Fruit fly (Drosophila melanogaster): ENCODE data around the gene CG43736.

The CG43736 gene

DNA sequence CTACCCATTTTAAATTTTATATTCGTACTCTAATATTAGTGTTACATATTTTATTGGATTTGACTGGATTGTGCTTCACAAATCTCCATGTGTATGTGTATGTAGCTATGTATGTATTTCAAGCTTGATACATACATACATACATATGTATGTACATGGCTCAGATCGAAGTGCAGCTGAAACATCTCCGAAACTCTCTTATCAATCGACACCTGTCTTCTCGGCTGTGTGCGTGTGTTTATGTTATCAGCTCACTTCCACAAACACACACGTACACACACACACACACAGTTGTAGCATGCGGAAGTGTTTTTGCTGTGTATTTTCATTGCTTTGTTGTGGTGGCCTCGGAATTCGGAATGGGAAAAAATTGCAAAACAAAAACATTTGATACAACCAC is 4.4 kb upstream of the CG43736 start:
- no peak for TF ChIP-seq Hr78 (GFP tag; optimal IDR thresholded peaks at IDR 0.05)
- TF ChIP-seq h (GFP tag; optimal IDR thresholded peaks at IDR 0.05) = no peak
- TF ChIP-seq Rel (GFP tag; optimal IDR thresholded peaks at IDR 0.05) = no peak
- TF ChIP-seq Rel (tag; optimal IDR thresholded peaks at IDR 0.05) = no peak
- no peak for TF ChIP-seq sv (GFP tag; optimal IDR thresholded peaks at IDR 0.05)
- TF ChIP-seq dsf (GFP tag; optimal IDR thresholded peaks at IDR 0.05; ENCODE audit: borderline replicate concordance) = no peak

DNA sequence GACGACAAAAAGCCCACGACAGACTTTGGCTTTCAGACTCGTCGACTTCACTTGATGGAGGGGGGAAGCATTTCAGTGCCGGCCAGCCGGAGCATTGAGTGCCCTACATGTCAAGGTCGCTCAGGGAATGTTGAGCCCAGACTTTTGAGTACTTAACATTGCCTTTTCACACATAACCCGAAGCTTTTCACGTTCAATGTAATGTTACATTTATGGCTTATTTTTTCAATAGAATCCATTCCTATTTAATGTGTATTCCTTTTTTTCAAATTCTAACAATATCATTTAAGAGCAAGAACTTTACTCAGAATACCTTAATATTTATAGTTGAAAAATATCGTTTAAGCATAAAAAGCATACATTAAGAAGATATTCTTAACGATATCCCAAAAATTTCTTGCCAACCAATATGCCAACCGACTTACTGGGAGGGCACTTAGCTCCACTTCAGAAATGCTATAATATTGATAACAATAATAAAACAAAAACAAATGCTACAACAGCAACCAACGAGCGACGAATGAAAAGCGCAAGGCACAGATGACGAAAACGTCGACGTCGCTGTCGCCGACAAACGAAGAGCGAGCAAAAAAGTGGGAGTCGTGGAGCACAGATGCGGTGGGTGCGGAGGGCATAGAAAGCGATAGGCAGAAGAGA is 3.8 kb upstream of the CG43736 start:
- peak; percentile 55 for TF ChIP-seq Myc (optimal IDR thresholded peaks at IDR 0.05)
- peak in 1 of 2 experiments; percentile 89 for TF ChIP-seq foxo (GFP tag; optimal IDR thresholded peaks at IDR 0.05)
- TF ChIP-seq CrebA (GFP tag; optimal IDR thresholded peaks at IDR 0.05; ENCODE audit: borderline replicate concordance) = no peak
- peak; percentile 68 for TF ChIP-seq CG9705 (GFP tag; optimal IDR thresholded peaks at IDR 0.05)
- no peak for TF ChIP-seq Dfd (GFP tag; optimal IDR thresholded peaks at IDR 0.05)
- TF ChIP-seq sage (GFP tag; optimal IDR thresholded peaks at IDR 0.05) = no peak
- no peak for TF ChIP-seq pan (optimal IDR thresholded peaks at IDR 0.05)
- peak; percentile 82 for TF ChIP-seq h (GFP tag; optimal IDR thresholded peaks at IDR 0.05)
- TF ChIP-seq Rel (GFP tag; optimal IDR thresholded peaks at IDR 0.05) = no peak
- TF ChIP-seq Rel (tag; optimal IDR thresholded peaks at IDR 0.05) = peak; percentile 62
- no peak for TF ChIP-seq Abd-B (GFP tag; optimal IDR thresholded peaks at IDR 0.05)
- TF ChIP-seq dmrt93B (GFP tag; optimal IDR thresholded peaks at IDR 0.05) = peak; percentile 87
- TF ChIP-seq OdsH (GFP tag; optimal IDR thresholded peaks at IDR 0.05) = no peak
- peak; percentile 96 for TF ChIP-seq psq (GFP tag; optimal IDR thresholded peaks at IDR 0.05)
- TF ChIP-seq br (GFP tag; optimal IDR thresholded peaks at IDR 0.05) = peak; percentile 6
- peak; percentile 64 for TF ChIP-seq sv (GFP tag; optimal IDR thresholded peaks at IDR 0.05)
- TF ChIP-seq Hnf4 (GFP tag; optimal IDR thresholded peaks at IDR 0.05) = no peak
- peak; percentile 23 for TF ChIP-seq rgr (GFP tag; optimal IDR thresholded peaks at IDR 0.05)
- peak; percentile 88 for TF ChIP-seq fru (GFP tag; optimal IDR thresholded peaks at IDR 0.05)
- TF ChIP-seq dsf (GFP tag; optimal IDR thresholded peaks at IDR 0.05; ENCODE audit: borderline replicate concordance) = no peak
- TF ChIP-seq Mio (GFP tag; optimal IDR thresholded peaks at IDR 0.05) = no peak
- peak in 1 of 2 experiments; percentile 41 for TF ChIP-seq dl (GFP tag; optimal IDR thresholded peaks at IDR 0.05; ENCODE audit: insufficient read depth in 1 of 2, partially characterized antibody in 2 of 2)
- TF ChIP-seq lola (GFP tag; optimal IDR thresholded peaks at IDR 0.05) = no peak
- TF ChIP-seq Vsx2 (GFP tag; optimal IDR thresholded peaks at IDR 0.05; ENCODE audit: partially characterized antibody) = no peak
- TF ChIP-seq jim (GFP tag; optimal IDR thresholded peaks at IDR 0.05) = no peak
- peak; percentile 85 for TF ChIP-seq HLH106 (tag; optimal IDR thresholded peaks at IDR 0.05)
- peak; percentile 47 for TF ChIP-seq Sp1 (GFP tag; optimal IDR thresholded peaks at IDR 0.05)
- TF ChIP-seq Jra (GFP tag; optimal IDR thresholded peaks at IDR 0.05) = no peak
- TF ChIP-seq ey (GFP tag; optimal IDR thresholded peaks at IDR 0.05) = peak; percentile 86

DNA sequence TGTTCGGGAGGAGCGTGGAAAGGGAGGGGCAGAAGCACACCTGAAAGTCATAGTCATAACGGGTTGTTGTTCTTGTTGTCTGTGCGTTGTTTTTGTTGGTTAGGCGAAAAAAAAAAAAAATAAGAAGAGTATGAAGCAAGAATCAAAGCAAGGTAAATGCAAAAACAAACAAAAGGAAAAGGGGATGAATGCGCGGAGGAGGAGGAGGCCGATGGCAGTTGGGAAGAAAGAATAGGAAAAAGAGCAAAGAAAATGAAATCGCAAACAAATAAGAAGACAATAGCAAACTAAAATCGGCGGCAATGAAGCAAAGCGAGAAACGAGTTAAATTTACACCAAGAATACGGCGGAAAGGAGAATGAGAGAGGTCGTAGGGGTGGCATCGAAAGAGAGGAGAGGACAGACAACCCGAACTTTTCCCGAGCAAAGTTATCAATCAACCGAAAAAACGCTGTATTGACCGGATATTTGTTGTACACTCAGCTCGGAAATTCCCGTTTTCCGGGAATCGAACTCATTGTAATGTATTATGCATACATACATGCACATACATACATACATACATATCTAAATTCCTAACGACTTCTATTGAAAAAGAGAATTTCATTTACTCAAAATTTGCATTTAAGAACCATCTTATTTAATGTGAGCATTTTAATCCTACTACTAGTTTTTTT is 3.1 kb upstream of the CG43736 start:
- TF ChIP-seq dsf (GFP tag; optimal IDR thresholded peaks at IDR 0.05; ENCODE audit: borderline replicate concordance) = no peak
- TF ChIP-seq Dif (GFP tag; optimal IDR thresholded peaks at IDR 0.05; ENCODE audit: partially characterized antibody) = peak; percentile 38
- no peak for TF ChIP-seq Mio (GFP tag; optimal IDR thresholded peaks at IDR 0.05)
- no peak for TF ChIP-seq Vsx2 (GFP tag; optimal IDR thresholded peaks at IDR 0.05; ENCODE audit: partially characterized antibody)
- TF ChIP-seq Rel (GFP tag; optimal IDR thresholded peaks at IDR 0.05) = no peak
- peak; percentile 78 for TF ChIP-seq Rel (tag; optimal IDR thresholded peaks at IDR 0.05)
- TF ChIP-seq psq (GFP tag; optimal IDR thresholded peaks at IDR 0.05) = peak; percentile 88
- TF ChIP-seq HLH106 (tag; optimal IDR thresholded peaks at IDR 0.05) = no peak

DNA sequence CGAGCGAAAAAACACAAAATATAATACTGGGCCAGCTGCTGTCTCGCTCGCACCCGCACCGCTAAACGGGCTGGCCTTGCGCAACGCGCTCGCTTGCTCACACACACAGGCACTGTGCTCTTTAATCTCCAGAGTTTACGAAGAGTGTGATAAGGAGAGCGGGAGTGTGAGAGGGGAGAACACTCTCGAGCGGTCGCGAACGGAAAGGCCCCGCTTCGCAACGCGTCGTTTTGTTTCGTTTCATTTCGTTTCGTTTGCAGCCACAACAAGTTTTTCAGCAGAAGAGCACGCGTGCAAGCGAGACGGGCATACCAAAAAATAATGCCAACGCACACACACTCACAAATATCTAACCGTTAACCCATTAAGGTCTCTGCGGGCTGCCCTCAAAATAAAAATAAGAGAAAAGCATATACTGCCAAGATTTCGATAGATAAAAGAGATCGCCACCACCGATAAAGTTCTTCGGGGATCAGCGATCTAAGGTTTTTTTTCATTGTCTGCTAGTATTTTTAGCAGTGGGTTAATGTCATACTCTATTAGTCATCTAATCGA is 2.1 kb upstream of the CG43736 start:
- TF ChIP-seq Rel (GFP tag; optimal IDR thresholded peaks at IDR 0.05) (no peak), Rel (tag; optimal IDR thresholded peaks at IDR 0.05) (peak; percentile 93), h (GFP tag; optimal IDR thresholded peaks at IDR 0.05) (peak; percentile 72), Hr83 (GFP tag; optimal IDR thresholded peaks at IDR 0.05; ENCODE audit: poor library complexity, severe bottlenecking) (peak; percentile 54), woc (GFP tag; optimal IDR thresholded peaks at IDR 0.05) (peak; percentile 49), foxo (GFP tag; optimal IDR thresholded peaks at IDR 0.05) (peak; percentile 61 to 66), CrebA (GFP tag; optimal IDR thresholded peaks at IDR 0.05; ENCODE audit: borderline replicate concordance) (no peak), brk (GFP tag; optimal IDR thresholded peaks at IDR 0.05) (no peak), br (GFP tag; optimal IDR thresholded peaks at IDR 0.05) (peak; percentile 80), lola (GFP tag; optimal IDR thresholded peaks at IDR 0.05) (no peak), CG9705 (GFP tag; optimal IDR thresholded peaks at IDR 0.05) (peak; percentile 14), psq (GFP tag; optimal IDR thresholded peaks at IDR 0.05) (peak; percentile 87), jim (GFP tag; optimal IDR thresholded peaks at IDR 0.05) (no peak), rgr (GFP tag; optimal IDR thresholded peaks at IDR 0.05) (peak; percentile 63), Hnf4 (GFP tag; optimal IDR thresholded peaks at IDR 0.05) (peak; percentile 69), Sp1 (GFP tag; optimal IDR thresholded peaks at IDR 0.05) (peak; percentile 81), usp (GFP tag; optimal IDR thresholded peaks at IDR 0.05) (no peak), fru (GFP tag; optimal IDR thresholded peaks at IDR 0.05) (peak; percentile 77), Mio (GFP tag; optimal IDR thresholded peaks at IDR 0.05) (peak; percentile 36), Vsx2 (GFP tag; optimal IDR thresholded peaks at IDR 0.05; ENCODE audit: partially characterized antibody) (peak; percentile 47), Dif (GFP tag; optimal IDR thresholded peaks at IDR 0.05; ENCODE audit: partially characterized antibody) (peak; percentile 77), Dfd (GFP tag; optimal IDR thresholded peaks at IDR 0.05) (no peak), N (GFP tag; optimal IDR thresholded peaks at IDR 0.05) (no peak), OdsH (GFP tag; optimal IDR thresholded peaks at IDR 0.05) (peak; percentile 52), ey (GFP tag; optimal IDR thresholded peaks at IDR 0.05) (peak; percentile 64), sage (GFP tag; optimal IDR thresholded peaks at IDR 0.05) (no peak), HLH106 (tag; optimal IDR thresholded peaks at IDR 0.05) (peak; percentile 85), GATAd (GFP tag; optimal IDR thresholded peaks at IDR 0.05) (peak; percentile 47)

Data from whole organism, wandering third instar larva.